Worm (Caenorhabditis elegans) whole organism, late embryonic: ENCODE results near the gene sulp-4.

Source experiments
- C38D4.7 ChIP-seq: fragments of 200-800 bp; sonication (Bioruptor generic); optimal IDR thresholded peaks from 2 replicates; lab custom pipeline; 2018; ENCODE audit warnings: mild to moderate bottlenecking, missing genetic modification characterization, moderate library complexity, missing compliant biosample characterization
- F13H6.1 ChIP-seq: sonication (generic microtip); optimal IDR thresholded peaks from 2 replicates; lab custom pipeline; 2016; ENCODE audit warnings: missing genetic modification characterization, missing compliant biosample characterization
- K02D7.2 ChIP-seq: sonication (generic microtip); optimal IDR thresholded peaks from 2 replicates; lab custom pipeline; 2017; ENCODE audit warnings: mild to moderate bottlenecking, missing genetic modification characterization, missing compliant biosample characterization
- K09A11.1 ChIP-seq: sonication (generic microtip); optimal IDR thresholded peaks from 2 replicates; lab custom pipeline; 2017; ENCODE audit warnings: antibody characterized with exemption, mild to moderate bottlenecking, missing genetic modification characterization, missing compliant biosample characterization; ENCODE audit not compliant: insufficient read depth
- Y22D7AL.16 ChIP-seq: sonication (generic microtip); optimal IDR thresholded peaks from 2 replicates; lab custom pipeline; 2016; ENCODE audit warnings: missing genetic modification characterization, missing compliant biosample characterization
- ahr-1 ChIP-seq: sonication (generic microtip); optimal IDR thresholded peaks from 2 replicates; lab custom pipeline; 2016; ENCODE audit warnings: missing genetic modification characterization, missing compliant biosample characterization
- ama-1 ChIP-seq: fragments of 150-350 bp; optimal IDR thresholded peaks from 2 replicates; lab custom pipeline; 2014
- ceh-14 ChIP-seq: sonication (generic microtip); optimal IDR thresholded peaks from 2 replicates; lab custom pipeline; 2016; ENCODE audit warnings: missing genotype, missing genetic modification characterization, missing compliant biosample characterization
- ceh-22 ChIP-seq: sonication (generic microtip); optimal IDR thresholded peaks from 2 replicates; lab custom pipeline; 2017; ENCODE audit warnings: missing biosample characterization, missing genetic modification characterization
- ceh-30 ChIP-seq: fragments of 150-350 bp; optimal IDR thresholded peaks from 2 replicates; lab custom pipeline; 2014; ENCODE audit warnings: missing biosample characterization, missing genetic modification characterization
- ceh-34 ChIP-seq: sonication (generic microtip); optimal IDR thresholded peaks from 2 replicates; lab custom pipeline; 2016; ENCODE audit warnings: mild to moderate bottlenecking, missing genetic modification characterization, missing compliant biosample characterization
- ceh-45 ChIP-seq: fragments of 200-800 bp; sonication (Bioruptor generic); IDR thresholded peaks from 2 replicates; pipeline ENCODE4 v1.3.6; 2022; ENCODE audit warnings: missing genetic modification reagents, missing genetic modification characterization, missing compliant biosample characterization
- ceh-9 ChIP-seq: sonication (generic microtip); optimal IDR thresholded peaks from 2 replicates; lab custom pipeline; 2016; ENCODE audit warnings: mild to moderate bottlenecking, missing genetic modification characterization, inconsistent platforms, missing compliant biosample characterization
- che-1 ChIP-seq: sonication (generic microtip); optimal IDR thresholded peaks from 2 replicates; lab custom pipeline; 2016; ENCODE audit warnings: mild to moderate bottlenecking, missing genetic modification characterization, missing compliant biosample characterization
- dmd-4 ChIP-seq: sonication (generic microtip); optimal IDR thresholded peaks from 2 replicates; lab custom pipeline; 2016; ENCODE audit warnings: borderline replicate concordance, missing genetic modification characterization, missing compliant biosample characterization
- elt-2 ChIP-seq: sonication (generic microtip); optimal IDR thresholded peaks from 2 replicates; lab custom pipeline; 2016; ENCODE audit warnings: missing genetic modification reagents, missing genetic modification characterization, missing compliant biosample characterization
- ets-4 ChIP-seq: sonication (generic microtip); optimal IDR thresholded peaks from 2 replicates; lab custom pipeline; 2016; ENCODE audit warnings: missing genetic modification characterization, missing compliant biosample characterization
- eyg-1 ChIP-seq: sonication (generic microtip); optimal IDR thresholded peaks from 2 replicates; lab custom pipeline; 2016; ENCODE audit warnings: missing genotype, missing genetic modification characterization, missing compliant biosample characterization
- fkh-10 ChIP-seq: fragments of 150-350 bp; optimal IDR thresholded peaks from 2 replicates; lab custom pipeline; 2014; ENCODE audit warnings: missing biosample characterization, missing genetic modification reagents, missing genetic modification characterization
- hlh-15 ChIP-seq: sonication (generic microtip); optimal IDR thresholded peaks from 2 replicates; lab custom pipeline; 2016; ENCODE audit warnings: missing genetic modification characterization, missing compliant biosample characterization
- hlh-30 ChIP-seq: sonication (generic microtip); optimal IDR thresholded peaks from 2 replicates; lab custom pipeline; 2017; ENCODE audit warnings: antibody characterized with exemption, missing genetic modification characterization, missing compliant biosample characterization; ENCODE audit not compliant: insufficient read depth
- hlh-6 ChIP-seq: sonication (generic microtip); optimal IDR thresholded peaks from 2 replicates; lab custom pipeline; 2016; ENCODE audit warnings: missing genotype, missing genetic modification characterization, missing compliant biosample characterization
- hlh-8 ChIP-seq: sonication (generic microtip); optimal IDR thresholded peaks from 2 replicates; lab custom pipeline; 2016; ENCODE audit warnings: missing genotype, missing genetic modification characterization, missing compliant biosample characterization
- lim-6 ChIP-seq: sonication (generic microtip); optimal IDR thresholded peaks from 2 replicates; lab custom pipeline; 2016; ENCODE audit warnings: missing genetic modification characterization, missing compliant biosample characterization
- madf-2 ChIP-seq: sonication (generic microtip); optimal IDR thresholded peaks from 2 replicates; lab custom pipeline; 2017; ENCODE audit warnings: missing genetic modification characterization, missing compliant biosample characterization
- mec-3 ChIP-seq: sonication (generic microtip); optimal IDR thresholded peaks from 2 replicates; lab custom pipeline; 2016; ENCODE audit warnings: borderline replicate concordance, missing genetic modification characterization, missing compliant biosample characterization
- nhr-11 ChIP-seq: fragments of 150-350 bp; optimal IDR thresholded peaks from 2 replicates; lab custom pipeline; 2014; ENCODE audit warnings: missing biosample characterization, missing genetic modification characterization
- nhr-232 ChIP-seq: sonication (generic microtip); optimal IDR thresholded peaks from 2 replicates; lab custom pipeline; 2016; ENCODE audit warnings: missing genetic modification characterization, missing compliant biosample characterization
- pat-9 ChIP-seq: fragments of 200-800 bp; sonication (Bioruptor generic); optimal IDR thresholded peaks from 2 replicates; lab custom pipeline; 2018; ENCODE audit warnings: mild to moderate bottlenecking, missing genetic modification characterization, moderate library complexity, missing compliant biosample characterization
- pax-1 ChIP-seq: fragments of 150-350 bp; optimal IDR thresholded peaks from 2 replicates; lab custom pipeline; 2014; ENCODE audit warnings: missing biosample characterization, missing genetic modification characterization
- pha-2 ChIP-seq: sonication (generic microtip); optimal IDR thresholded peaks from 2 replicates; lab custom pipeline; 2017; ENCODE audit warnings: mild to moderate bottlenecking, missing genetic modification characterization, missing compliant biosample characterization
- rnt-1 ChIP-seq: sonication (generic microtip); optimal IDR thresholded peaks from 2 replicates; lab custom pipeline; 2016; ENCODE audit warnings: missing genetic modification characterization, missing compliant biosample characterization
- sdc-2 ChIP-seq: sonication (generic microtip); optimal IDR thresholded peaks from 2 replicates; lab custom pipeline; 2016; ENCODE audit warnings: missing genotype, missing genetic modification characterization, missing compliant biosample characterization
- sox-2 ChIP-seq: fragments of 200-800 bp; sonication (Bioruptor generic); IDR thresholded peaks from 2 replicates; pipeline ENCODE4 v1.3.6; 2022; ENCODE audit warnings: missing genetic modification reagents, missing genetic modification characterization, missing compliant biosample characterization
- sox-4 ChIP-seq: sonication (generic microtip); optimal IDR thresholded peaks from 2 replicates; lab custom pipeline; 2017; ENCODE audit warnings: mild to moderate bottlenecking, missing genetic modification characterization, inconsistent platforms, missing compliant biosample characterization
- syd-9 ChIP-seq: sonication (generic microtip); optimal IDR thresholded peaks from 2 replicates; lab custom pipeline; 2016; ENCODE audit warnings: mild to moderate bottlenecking, missing genetic modification characterization, moderate library complexity, missing compliant biosample characterization
- tbx-2 ChIP-seq: sonication (generic microtip); optimal IDR thresholded peaks from 2 replicates; lab custom pipeline; 2016; ENCODE audit warnings: missing genetic modification characterization, missing compliant biosample characterization
- tbx-7 ChIP-seq: sonication (generic microtip); optimal IDR thresholded peaks from 2 replicates; lab custom pipeline; 2016; ENCODE audit warnings: missing genotype, missing genetic modification characterization, missing compliant biosample characterization
- unc-3 ChIP-seq, 2 experiments: fragments of 200-800 bp in 1 of 2; sonication (Bioruptor generic) in 1 of 2; sonication (generic microtip) in 1 of 2; conservative IDR thresholded peaks in 1 of 2; optimal IDR thresholded peaks in 1 of 2; 2 replicates each; pipeline versions ENCODE4 v1.3.6 to Lab custom; 2016 to 2022; ENCODE audit warnings: missing compliant biosample characterization in 2 of 2, missing genetic modification characterization in 2 of 2, missing genetic modification reagents in 1 of 2
- unc-42 ChIP-seq: sonication (generic microtip); optimal IDR thresholded peaks from 2 replicates; lab custom pipeline; 2016; ENCODE audit warnings: missing genotype, missing genetic modification characterization, missing compliant biosample characterization
- unc-86 ChIP-seq: sonication (generic microtip); optimal IDR thresholded peaks from 2 replicates; lab custom pipeline; 2016; ENCODE audit warnings: missing genetic modification characterization, missing compliant biosample characterization

The sulp-4 gene

ce11 chrV:11853723-11854122 lies 21.4 kb upstream of the sulp-4 start:
- TF ChIP-seq ceh-9 (tag; lab: Kevin White, UChicago) (no peak), elt-2 (tag; lab: Kevin White, UChicago) (peak; percentile 32), rnt-1 (tag; lab: Kevin White, UChicago) (no peak), sdc-2 (no peak)

ce11 chrV:11854905-11855304 lies 20.3 kb upstream of the sulp-4 start:
- TF ChIP-seq hlh-15 (no peak), nhr-11 (tag; lab: Kevin White, UChicago) (no peak), ceh-34 (tag; lab: Kevin White, UChicago) (no peak), C38D4.7 (no peak), unc-42 (tag; lab: Kevin White, UChicago) (peak; percentile 93), ets-4 (tag; lab: Kevin White, UChicago) (no peak), F13H6.1 (tag; lab: Kevin White, UChicago) (no peak), ceh-14 (tag; lab: Kevin White, UChicago) (peak; percentile 98), Y22D7AL.16 (tag; lab: Kevin White, UChicago) (no peak), che-1 (no peak), sox-4 (no peak), syd-9 (tag; lab: Kevin White, UChicago) (no peak), pha-2 (tag; lab: Kevin White, UChicago) (no peak), tbx-7 (no peak), unc-3 (GFP tag; conservative IDR thresholded peaks at IDR 0.05; lab: Robert Waterston, UW) (no peak), unc-3 (tag; optimal IDR thresholded peaks at IDR 0.05; lab: Kevin White, UChicago) (no peak)
- TF ChIP-seq, all 69 proteins: peak for 2

- TF ChIP-seq fkh-10 (GFP tag; lab: Kevin White, UChicago), result no peak
- no peak for TF ChIP-seq syd-9 (tag; lab: Kevin White, UChicago)
- no peak for TF ChIP-seq ceh-30 (tag; lab: Kevin White, UChicago)
- TF ChIP-seq lim-6 (tag; lab: Kevin White, UChicago), result no peak
- no peak for TF ChIP-seq tbx-7
- no peak for TF ChIP-seq pat-9 (tag; lab: Kevin White, UChicago)
- TF ChIP-seq mec-3 (tag; lab: Kevin White, UChicago), result no peak
- no peak for TF ChIP-seq ama-1 (lab: Kevin White, UChicago)
- no peak for TF ChIP-seq hlh-30
- TF ChIP-seq pax-1 (tag; lab: Kevin White, UChicago), result no peak
- TF ChIP-seq tbx-2 (tag; lab: Kevin White, UChicago), result no peak
- TF ChIP-seq unc-86, result no peak
- TF ChIP-seq ceh-22 (tag; lab: Kevin White, UChicago), result no peak
- TF ChIP-seq eyg-1, result no peak
Observed at ce11 chrV:11856022-11856421, 19.1 kb upstream of the sulp-4 start.

- TF ChIP-seq hlh-30, result no peak
- no peak for TF ChIP-seq syd-9 (tag; lab: Kevin White, UChicago)
- TF ChIP-seq sox-2 (GFP tag; lab: Robert Waterston, UW), result no peak
- no peak for TF ChIP-seq hlh-6 (tag; lab: Kevin White, UChicago)
- TF ChIP-seq tbx-7, result no peak
- TF ChIP-seq ceh-45, result no peak
- TF ChIP-seq nhr-232 (tag; lab: Kevin White, UChicago), result no peak
- no peak for TF ChIP-seq K09A11.1
- TF ChIP-seq madf-2 (tag; lab: Kevin White, UChicago), result no peak
- TF ChIP-seq tbx-2 (tag; lab: Kevin White, UChicago), result no peak
- no peak for TF ChIP-seq unc-86
- no peak for TF ChIP-seq nhr-11 (tag; lab: Kevin White, UChicago)
- no peak for TF ChIP-seq ets-4 (tag; lab: Kevin White, UChicago)
- TF ChIP-seq Y22D7AL.16 (tag; lab: Kevin White, UChicago), result no peak
- no peak for TF ChIP-seq ahr-1 (tag; lab: Kevin White, UChicago)
- TF ChIP-seq pha-2 (tag; lab: Kevin White, UChicago), result no peak
- no peak for TF ChIP-seq hlh-8
- TF ChIP-seq dmd-4 (tag; lab: Kevin White, UChicago), result no peak
- no peak for TF ChIP-seq K02D7.2 (tag; lab: Kevin White, UChicago)
Observed at ce11 chrV:11857756-11858155, 17.4 kb upstream of the sulp-4 start.
